Worm (Caenorhabditis elegans): ENCODE results near the gene W03A5.6.

- TF ChIP-seq ama-1 (optimal IDR thresholded peaks at IDR 0.05) (no peak), lin-11 (tag; optimal IDR thresholded peaks at IDR 0.05) (no peak), mdl-1 (tag; optimal IDR thresholded peaks at IDR 0.05) (no peak), ceh-16 (tag; optimal IDR thresholded peaks at IDR 0.05) (no peak), ceh-82 (tag; optimal IDR thresholded peaks at IDR 0.05) (no peak), nhr-77 (tag; optimal IDR thresholded peaks at IDR 0.05) (no peak), lin-39 (tag; optimal IDR thresholded peaks at IDR 0.05) (no peak), ZK546.5 (tag; optimal IDR thresholded peaks at IDR 0.05) (no peak), ztf-11 (tag; optimal IDR thresholded peaks at IDR 0.05) (no peak), lin-13 (GFP tag; optimal IDR thresholded peaks at IDR 0.05) (no peak), lsy-2 (tag; optimal IDR thresholded peaks at IDR 0.05) (no peak), nhr-237 (tag; optimal IDR thresholded peaks at IDR 0.05) (no peak), fos-1 (tag; optimal IDR thresholded peaks at IDR 0.05) (no peak)
Measured at ce11 chrIII:5440540-5440939, at the start of gene W03A5.6.

Measured in whole organism, L2 larva.